Worm (Caenorhabditis elegans): ENCODE data around the gene ZK632.10.

ZK632.10 gene

ce11 chrIII:9780665-9781304, 46.7 kb downstream of the ZK632.10 start, which contains the start of gene vha-1 (continued):
- no peak for TF ChIP-seq unc-30 (tag; optimal IDR thresholded peaks at IDR 0.05)
- TF ChIP-seq swsn-7 (tag; optimal IDR thresholded peaks at IDR 0.05): peak; percentile 73
- no peak; the same call in 1 of the 2 replicates for TF ChIP-seq ceh-88 (GFP tag; IDR thresholded peaks at IDR 0.05)
- TF ChIP-seq ceh-82 (tag; optimal IDR thresholded peaks at IDR 0.05): peak; percentile 74 to 95 (median 83)
- TF ChIP-seq C16A3.4 (tag; optimal IDR thresholded peaks at IDR 0.05): peak; percentile 91
- peak; percentile 57 for TF ChIP-seq blmp-1 (tag; optimal IDR thresholded peaks at IDR 0.05)
- TF ChIP-seq ces-1 (GFP tag; optimal IDR thresholded peaks at IDR 0.05): no peak

- TF ChIP-seq efl-1 (optimal IDR thresholded peaks at IDR 0.05) (no peak), efl-1 (GFP tag; optimal IDR thresholded peaks at IDR 0.05 in 1 of 2) (peak in 1 of 2 experiments; percentile 74), sox-4 (tag; optimal IDR thresholded peaks at IDR 0.05) (no peak), hlh-17 (GFP tag; optimal IDR thresholded peaks at IDR 0.05; ENCODE audit: borderline replicate concordance) (no peak), nhr-77 (tag; optimal IDR thresholded peaks at IDR 0.05) (no peak), swsn-7 (tag; optimal IDR thresholded peaks at IDR 0.05) (no peak), nhr-47 (tag; optimal IDR thresholded peaks at IDR 0.05) (no peak), nhr-71 (tag; optimal IDR thresholded peaks at IDR 0.05) (no peak), tlp-1 (tag; optimal IDR thresholded peaks at IDR 0.05) (no peak), lin-35 (GFP tag; optimal IDR thresholded peaks at IDR 0.05) (no peak), snpc-4 (tag; optimal IDR thresholded peaks at IDR 0.05) (no peak), egl-27 (tag; optimal IDR thresholded peaks at IDR 0.05) (no peak), dsc-1 (tag; optimal IDR thresholded peaks at IDR 0.05) (peak; percentile 39)
These were observed 47.3 kb downstream of the ZK632.10 start, which contains the start of gene sqv-3 for ce11 chrIII:9780254-9780653. Gene sqv-3 (minus strand): TSS chrIII:9780354.

- TF ChIP-seq hlh-17 (GFP tag; optimal IDR thresholded peaks at IDR 0.05; ENCODE audit: borderline replicate concordance) (no peak), elt-3 (tag; optimal IDR thresholded peaks at IDR 0.05) (no peak), unc-30 (tag; optimal IDR thresholded peaks at IDR 0.05) (no peak), ama-1 (optimal IDR thresholded peaks at IDR 0.05) (no peak), lin-35 (GFP tag; optimal IDR thresholded peaks at IDR 0.05) (no peak), nhr-237 (tag; optimal IDR thresholded peaks at IDR 0.05) (no peak), unc-98 (GFP tag; IDR thresholded peaks at IDR 0.05) (no peak), egl-27 (tag; optimal IDR thresholded peaks at IDR 0.05) (no peak), nhr-71 (tag; optimal IDR thresholded peaks at IDR 0.05) (no peak), mdl-1 (tag; optimal IDR thresholded peaks at IDR 0.05) (no peak), nhr-28 (tag; optimal IDR thresholded peaks at IDR 0.05) (no peak), unc-130 (tag; optimal IDR thresholded peaks at IDR 0.05) (no peak), pax-3 (tag; optimal IDR thresholded peaks at IDR 0.05) (no peak), rnt-1 (tag; optimal IDR thresholded peaks at IDR 0.05) (no peak), snu-23 (GFP tag; optimal IDR thresholded peaks at IDR 0.05) (no peak), ceh-63 (GFP tag; optimal IDR thresholded peaks at IDR 0.05) (no peak), ets-5 (GFP tag; IDR thresholded peaks at IDR 0.05) (no peak), C16A3.4 (tag; optimal IDR thresholded peaks at IDR 0.05) (no peak), pag-3 (tag; optimal IDR thresholded peaks at IDR 0.05; ENCODE audit: borderline replicate concordance, insufficient read depth) (no peak), nhr-47 (tag; optimal IDR thresholded peaks at IDR 0.05) (no peak)
These were observed 48.4 kb downstream of the ZK632.10 start for ce11 chrIII:9779080-9779479.
